Worm (Caenorhabditis elegans): ENCODE data around the gene C49F5.3.

C49F5.3 gene

ce11 chrX:12003969-12004368 is 20.5 kb upstream of the C49F5.3 start:
- TF ChIP-seq ztf-23 (GFP tag; IDR thresholded peaks at IDR 0.05): no peak

- TF ChIP-seq cog-1 (tag; optimal IDR thresholded peaks at IDR 0.05) (no peak), med-1 (GFP tag; optimal IDR thresholded peaks at IDR 0.05; ENCODE audit: insufficient read depth) (no peak)
Measured at ce11 chrX:12001600-12001999, 18.2 kb upstream of the C49F5.3 start.

DNA sequence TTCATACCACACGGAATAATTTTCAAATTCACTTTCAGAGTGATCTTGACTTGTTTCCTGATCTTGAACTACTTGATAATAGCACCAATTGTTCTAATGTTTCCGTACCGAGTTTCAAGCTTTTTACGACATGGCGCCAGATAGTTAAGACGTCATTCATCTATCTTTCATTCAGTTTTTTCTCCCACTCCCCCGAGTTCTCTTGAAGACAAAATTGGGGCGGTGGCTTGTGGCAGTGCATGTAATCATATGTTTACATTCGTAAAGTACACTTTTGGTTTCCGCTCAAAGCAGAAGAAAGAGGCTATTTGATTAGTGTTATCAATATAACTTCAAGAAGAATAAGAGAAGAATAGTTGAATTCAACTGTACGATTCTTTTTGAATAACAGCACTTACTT is 16.1 kb upstream of the C49F5.3 start:
- TF ChIP-seq ztf-23 (GFP tag; IDR thresholded peaks at IDR 0.05) (no peak), cog-1 (tag; optimal IDR thresholded peaks at IDR 0.05) (no peak), flt-1 (GFP tag; IDR thresholded peaks at IDR 0.05) (no peak), med-1 (GFP tag; optimal IDR thresholded peaks at IDR 0.05; ENCODE audit: insufficient read depth) (no peak), klf-2 (GFP tag; conservative IDR thresholded peaks at IDR 0.05) (no peak), T22C8.4 (GFP tag; IDR thresholded peaks at IDR 0.05) (no peak), tab-1 (GFP tag; IDR thresholded peaks at IDR 0.05) (no peak), ztf-29 (GFP tag; IDR thresholded peaks at IDR 0.05) (no peak), ref-1 (GFP tag; conservative IDR thresholded peaks at IDR 0.05) (no peak)

ce11 chrX:11996606-11997005 is 13.2 kb upstream of the C49F5.3 start:
- no peak for TF ChIP-seq ref-1 (GFP tag; conservative IDR thresholded peaks at IDR 0.05)

DNA sequence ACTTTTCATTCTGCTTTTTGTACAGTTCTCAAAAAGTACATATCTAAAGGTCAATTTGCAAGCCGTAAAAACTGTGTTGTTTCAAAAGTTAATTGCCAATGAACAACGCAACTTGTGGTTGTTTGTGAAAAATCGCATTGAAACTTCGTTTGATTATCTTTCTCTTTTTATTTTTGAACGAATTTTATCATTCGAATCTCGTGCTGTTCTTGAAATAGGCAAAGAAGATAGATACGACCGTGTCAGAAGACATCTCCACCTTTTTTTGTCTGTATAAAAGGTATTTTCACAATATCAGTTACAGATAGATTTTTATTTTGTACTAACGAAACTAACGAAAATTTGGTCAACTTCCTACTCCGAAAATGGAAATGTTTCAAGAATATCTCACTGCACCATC is 11.1 kb upstream of the C49F5.3 start, which contains the start of gene C49F5.7:
Gene C49F5.7 (plus strand): TSS at position 301 of the 400 bp plus-strand sequence.
- TF ChIP-seq med-1 (GFP tag; optimal IDR thresholded peaks at IDR 0.05; ENCODE audit: insufficient read depth) (no peak), ztf-29 (GFP tag; IDR thresholded peaks at IDR 0.05) (no peak), tab-1 (GFP tag; IDR thresholded peaks at IDR 0.05) (no peak), ztf-23 (GFP tag; IDR thresholded peaks at IDR 0.05) (no peak), flt-1 (GFP tag; IDR thresholded peaks at IDR 0.05) (no peak), cog-1 (tag; optimal IDR thresholded peaks at IDR 0.05) (no peak), T22C8.4 (GFP tag; IDR thresholded peaks at IDR 0.05) (no peak), klf-2 (GFP tag; conservative IDR thresholded peaks at IDR 0.05) (no peak)

DNA sequence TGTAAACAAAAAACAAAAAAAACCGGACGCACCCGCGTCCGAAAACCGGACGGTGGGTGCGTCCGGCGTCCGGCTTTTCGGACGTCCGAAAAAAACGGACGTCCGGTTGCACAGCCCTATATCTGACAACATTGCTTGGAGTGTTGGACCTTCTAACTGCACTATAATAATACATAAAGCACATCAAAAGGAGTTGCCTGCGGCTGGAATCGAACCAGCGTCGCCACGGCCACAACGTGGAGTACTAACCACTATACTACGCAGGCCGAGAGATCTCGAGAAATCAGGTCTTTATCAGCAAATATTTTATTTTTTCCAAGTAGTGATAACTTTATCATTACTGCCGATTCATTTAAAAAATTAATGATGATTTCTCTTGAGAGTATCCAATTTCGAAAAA is 9.9 kb upstream of the C49F5.3 start:
- no peak for TF ChIP-seq cog-1 (tag; optimal IDR thresholded peaks at IDR 0.05)
- TF ChIP-seq ztf-29 (GFP tag; IDR thresholded peaks at IDR 0.05): no peak
- no peak for TF ChIP-seq T22C8.4 (GFP tag; IDR thresholded peaks at IDR 0.05)
- no peak for TF ChIP-seq klf-2 (GFP tag; conservative IDR thresholded peaks at IDR 0.05)

DNA sequence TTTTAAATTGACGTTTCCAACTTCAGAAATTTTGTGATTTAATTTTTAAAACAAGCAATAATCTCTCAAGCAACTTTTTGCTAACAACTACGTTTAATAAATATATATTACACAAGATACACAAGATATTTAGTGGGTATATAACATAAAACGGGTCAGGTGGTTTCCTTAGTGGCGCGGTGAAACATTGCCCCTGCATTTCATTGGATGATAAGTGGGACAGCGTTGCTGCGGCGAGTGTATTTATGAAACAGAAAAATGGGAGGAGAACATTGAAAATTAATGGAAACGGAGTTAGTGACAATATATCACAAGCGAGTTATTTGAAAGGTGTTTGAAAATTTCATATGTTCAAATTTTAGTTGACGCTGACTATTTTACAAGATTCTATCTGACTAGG is 9.4 kb upstream of the C49F5.3 start:
- TF ChIP-seq ztf-29 (GFP tag; IDR thresholded peaks at IDR 0.05): no peak
- TF ChIP-seq flt-1 (GFP tag; IDR thresholded peaks at IDR 0.05): no peak
- TF ChIP-seq klf-2 (GFP tag; conservative IDR thresholded peaks at IDR 0.05): no peak
- no peak for TF ChIP-seq T22C8.4 (GFP tag; IDR thresholded peaks at IDR 0.05)
- TF ChIP-seq cog-1 (tag; optimal IDR thresholded peaks at IDR 0.05): no peak
- no peak for TF ChIP-seq ztf-23 (GFP tag; IDR thresholded peaks at IDR 0.05)
- no peak for TF ChIP-seq tab-1 (GFP tag; IDR thresholded peaks at IDR 0.05)
- no peak for TF ChIP-seq med-1 (GFP tag; optimal IDR thresholded peaks at IDR 0.05; ENCODE audit: insufficient read depth)
- TF ChIP-seq ref-1 (GFP tag; conservative IDR thresholded peaks at IDR 0.05): no peak

ce11 chrX:11992246-11992645 is 8.8 kb upstream of the C49F5.3 start:
- no peak for TF ChIP-seq ref-1 (GFP tag; conservative IDR thresholded peaks at IDR 0.05)
- no peak for TF ChIP-seq klf-2 (GFP tag; conservative IDR thresholded peaks at IDR 0.05)

DNA sequence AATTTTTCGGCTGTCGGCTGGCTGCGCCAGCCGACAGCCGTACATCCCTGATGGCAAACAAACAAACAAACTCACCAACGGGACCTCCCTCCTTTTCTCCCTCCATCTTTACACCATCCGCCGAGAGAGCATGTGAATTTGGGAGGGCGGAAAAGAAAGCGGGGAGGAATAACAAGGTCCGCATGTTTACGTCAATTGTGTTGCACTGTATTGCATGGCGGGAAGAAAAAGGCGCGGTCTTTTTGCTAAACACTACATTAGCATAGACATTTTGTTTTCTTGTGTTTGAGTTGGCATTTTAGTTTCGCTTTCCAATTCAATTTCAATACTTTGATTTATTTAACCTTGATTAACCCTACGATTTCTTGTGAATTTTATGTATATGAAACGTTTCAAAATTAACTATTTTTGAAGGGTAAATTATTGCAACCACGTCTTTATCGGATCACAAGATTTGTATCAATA is 4.5 kb upstream of the C49F5.3 start, which contains the start of gene C49F5.6:
Gene C49F5.6 (plus strand): TSS at position 415 of the 465 bp plus-strand sequence.
- no peak for TF ChIP-seq med-1 (GFP tag; optimal IDR thresholded peaks at IDR 0.05; ENCODE audit: insufficient read depth)
- TF ChIP-seq cog-1 (tag; optimal IDR thresholded peaks at IDR 0.05): no peak
- no peak for TF ChIP-seq tab-1 (GFP tag; IDR thresholded peaks at IDR 0.05)
- TF ChIP-seq ztf-23 (GFP tag; IDR thresholded peaks at IDR 0.05): no peak
- no peak for TF ChIP-seq flt-1 (GFP tag; IDR thresholded peaks at IDR 0.05)
- TF ChIP-seq ref-1 (GFP tag; conservative IDR thresholded peaks at IDR 0.05): no peak
- TF ChIP-seq T22C8.4 (GFP tag; IDR thresholded peaks at IDR 0.05): no peak
- TF ChIP-seq klf-2 (GFP tag; conservative IDR thresholded peaks at IDR 0.05): no peak
- TF ChIP-seq ztf-29 (GFP tag; IDR thresholded peaks at IDR 0.05): no peak

DNA sequence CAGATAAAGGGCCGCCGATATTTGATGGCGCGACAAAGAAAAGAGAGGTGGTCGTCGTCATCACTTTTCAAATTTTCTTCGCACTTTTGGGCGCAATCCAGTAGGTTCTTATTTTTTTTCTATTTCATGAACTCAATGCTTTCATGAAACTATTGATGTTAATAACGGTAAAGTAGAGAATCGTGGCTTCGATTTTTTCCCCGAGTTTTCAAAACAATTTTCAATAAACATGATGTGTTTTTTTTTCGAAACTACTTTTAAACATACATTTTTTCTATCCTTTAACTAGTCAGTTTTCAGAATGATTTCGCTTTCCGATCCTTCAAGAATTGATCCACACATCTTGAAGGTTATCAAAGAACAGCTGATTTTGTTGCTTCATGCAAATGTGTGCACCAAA is 2.5 kb upstream of the C49F5.3 start, which contains the start of gene C49F5.5:
Gene C49F5.5 (plus strand): TSS at position 301 of the 400 bp plus-strand sequence.
- TF ChIP-seq med-1 (GFP tag; optimal IDR thresholded peaks at IDR 0.05; ENCODE audit: insufficient read depth) (no peak), ref-1 (GFP tag; conservative IDR thresholded peaks at IDR 0.05) (no peak), flt-1 (GFP tag; IDR thresholded peaks at IDR 0.05) (no peak), ztf-29 (GFP tag; IDR thresholded peaks at IDR 0.05) (no peak), T22C8.4 (GFP tag; IDR thresholded peaks at IDR 0.05) (no peak), ztf-23 (GFP tag; IDR thresholded peaks at IDR 0.05) (no peak)

- no peak for TF ChIP-seq klf-2 (GFP tag; conservative IDR thresholded peaks at IDR 0.05)
- TF ChIP-seq ztf-29 (GFP tag; IDR thresholded peaks at IDR 0.05): no peak
- no peak for TF ChIP-seq cog-1 (tag; optimal IDR thresholded peaks at IDR 0.05)
- TF ChIP-seq med-1 (GFP tag; optimal IDR thresholded peaks at IDR 0.05; ENCODE audit: insufficient read depth): no peak
- no peak for TF ChIP-seq T22C8.4 (GFP tag; IDR thresholded peaks at IDR 0.05)
- no peak for TF ChIP-seq flt-1 (GFP tag; IDR thresholded peaks at IDR 0.05)
- TF ChIP-seq tab-1 (GFP tag; IDR thresholded peaks at IDR 0.05): no peak
- TF ChIP-seq ztf-23 (GFP tag; IDR thresholded peaks at IDR 0.05): no peak
- TF ChIP-seq ref-1 (GFP tag; conservative IDR thresholded peaks at IDR 0.05): no peak
Measured at ce11 chrX:11982065-11982464, 1.4 kb downstream of the C49F5.3 start, which contains the start of gene nhr-167. Gene nhr-167 (minus strand): TSS chrX:11982085.
